Fruit fly (Drosophila melanogaster): Measurements from ENCODE around the gene FarO.

Gene FarO

dm6 chrX:2222181-2222790 lies 18.6 kb upstream of the FarO start, which contains the start of gene Vinc (continued):
- TF ChIP-seq caup (GFP tag; optimal IDR thresholded peaks at IDR 0.05; ENCODE audit: severe bottlenecking) (peak; percentile 93), PHDP (tag; optimal IDR thresholded peaks at IDR 0.05) (no peak), bcd (GFP tag; optimal IDR thresholded peaks at IDR 0.05) (peak; percentile 92), CG2875 (GFP tag; optimal IDR thresholded peaks at IDR 0.05) (peak; percentile 26), ken (GFP tag; IDR thresholded peaks at IDR 0.05) (peak; percentile 61; the same call in 1 of the 3 replicates), Neu2 (GFP tag; optimal IDR thresholded peaks at IDR 0.05; ENCODE audit: borderline replicate concordance) (peak; percentile 58), usp (GFP tag; optimal IDR thresholded peaks at IDR 0.05) (no peak), CG31388 (GFP tag; optimal IDR thresholded peaks at IDR 0.05) (peak; percentile 51), Mes4 (GFP tag; optimal IDR thresholded peaks at IDR 0.05) (peak; percentile 41), rib (GFP tag; IDR thresholded peaks at IDR 0.05) (peak; percentile 63; the same call in 1 of the 2 replicates), sr (GFP tag; IDR thresholded peaks at IDR 0.05) (peak; percentile 23; the same call in 1 of the 3 replicates), CrebB (tag; optimal IDR thresholded peaks at IDR 0.05) (peak; percentile 75), pan (optimal IDR thresholded peaks at IDR 0.05) (no peak), pan (GFP tag; optimal IDR thresholded peaks at IDR 0.05 in 1 of 2, IDR thresholded peaks at IDR 0.05 in 1 of 2) (peak in 1 of 2 experiments; percentile 75), ro (GFP tag; IDR thresholded peaks at IDR 0.05) (peak; percentile 39; the same call in 1 of the 2 replicates), Lim3 (GFP tag; IDR thresholded peaks at IDR 0.05) (0 out of 2 replicates have a peak, but pooled peaks have one; percentile 40), Fer2 (tag; optimal IDR thresholded peaks at IDR 0.05) (peak; percentile 87), CG11723 (GFP tag; optimal IDR thresholded peaks at IDR 0.05) (peak; percentile 55), az2 (GFP tag; optimal IDR thresholded peaks at IDR 0.05) (peak; percentile 62), CG4730 (GFP tag; IDR thresholded peaks at IDR 0.05) (peak; percentile 73), fd3F (GFP tag; optimal IDR thresholded peaks at IDR 0.05) (peak; percentile 72), dmrt99B (tag; optimal IDR thresholded peaks at IDR 0.05) (peak; percentile 80), otp (GFP tag; IDR thresholded peaks at IDR 0.05) (peak; percentile 64; the same call in 2 of the 3 replicates), wek (GFP tag; optimal IDR thresholded peaks at IDR 0.05) (no peak), CG14014 (GFP tag; IDR thresholded peaks at IDR 0.05) (peak; percentile 87), gsb-n (tag; optimal IDR thresholded peaks at IDR 0.05) (no peak), CG6175 (GFP tag; IDR thresholded peaks at IDR 0.05) (peak; percentile 77), CG17912 (GFP tag; optimal IDR thresholded peaks at IDR 0.05) (peak; percentile 56), CG10565 (GFP tag; optimal IDR thresholded peaks at IDR 0.05) (no peak), CG1603 (tag; optimal IDR thresholded peaks at IDR 0.05) (no peak), row (GFP tag; IDR thresholded peaks at IDR 0.05) (peak; percentile 98), pnt (GFP tag; optimal IDR thresholded peaks at IDR 0.05) (peak; percentile 85), salm (tag; optimal IDR thresholded peaks at IDR 0.05) (peak; percentile 48), CG9437 (GFP tag; optimal IDR thresholded peaks at IDR 0.05) (peak; percentile 59), fu2 (GFP tag; optimal IDR thresholded peaks at IDR 0.05) (peak; percentile 33), pb (GFP tag; optimal IDR thresholded peaks at IDR 0.05) (peak; percentile 83), nau (GFP tag; optimal IDR thresholded peaks at IDR 0.05) (no peak), Lhr (GFP tag; optimal IDR thresholded peaks at IDR 0.05) (peak; percentile 15), CG2129 (GFP tag; IDR thresholded peaks at IDR 0.05; ENCODE audit: partially characterized antibody) (no peak), NC2α (GFP tag; optimal IDR thresholded peaks at IDR 0.05) (peak; percentile 29), CG15514 (GFP tag; optimal IDR thresholded peaks at IDR 0.05) (peak; percentile 86), lmd (GFP tag; IDR thresholded peaks at IDR 0.05) (peak; percentile 85), CG12236 (GFP tag; optimal IDR thresholded peaks at IDR 0.05) (peak; percentile 43), zf30C (GFP tag; optimal IDR thresholded peaks at IDR 0.05) (no peak), crol (GFP tag; IDR thresholded peaks at IDR 0.05) (peak; percentile 12; the same call in 1 of the 2 replicates), CG10147 (GFP tag; optimal IDR thresholded peaks at IDR 0.05) (peak; percentile 91), CG10462 (GFP tag; optimal IDR thresholded peaks at IDR 0.05) (peak; percentile 56), CG4707 (GFP tag; optimal IDR thresholded peaks at IDR 0.05) (peak; percentile 100), exex (tag; optimal IDR thresholded peaks at IDR 0.05) (peak; percentile 83)
